Comparison of ENCODE assay signal across 6 fruit fly cellular contexts in genomic region chrX:3778135-3778951, dm6.
TF ChIP-seq lines count a peak whose summit lies in the region.

No protein-coding gene starts in this region.

- TF ChIP-seq CTCF in whole organism, embryonic (GFP tag; optimal IDR thresholded peaks at IDR 0.05; lab: Kevin White, UChicago): no peak

TF ChIP-seq in whole organism, 6 proteins besides CTCF, POLR2A, EP300 and RAD21:
- TF ChIP-seq usp (GFP tag; optimal IDR thresholded peaks at IDR 0.05; lab: Kevin White, UChicago) (no peak), Dll (optimal IDR thresholded peaks at IDR 0.05; lab: Kevin White, UChicago) (peak; percentile 24), EcR (GFP tag; optimal IDR thresholded peaks at IDR 0.05; lab: Kevin White, UChicago) (peak in 1 of 2 experiments; percentile 82)
TF ChIP-seq in whole organism: peak in this region for 2.

TF ChIP-seq in whole organism, adult, 20 proteins besides CTCF, POLR2A, EP300 and RAD21:
- TF ChIP-seq CG11617 (GFP tag; optimal IDR thresholded peaks at IDR 0.05; lab: Kevin White, UChicago): peak; percentile 14
- peak; percentile 48 for TF ChIP-seq CG7101 (tag; optimal IDR thresholded peaks at IDR 0.05; lab: Kevin White, UChicago)
- peak; percentile 81 for TF ChIP-seq cic (GFP tag; optimal IDR thresholded peaks at IDR 0.05; lab: Kevin White, UChicago)
- no peak for TF ChIP-seq CG7045 (GFP tag; optimal IDR thresholded peaks at IDR 0.05; lab: Kevin White, UChicago)
- TF ChIP-seq tj (GFP tag; optimal IDR thresholded peaks at IDR 0.05; lab: Kevin White, UChicago): peak; percentile 96
- TF ChIP-seq CG12768 (GFP tag; optimal IDR thresholded peaks at IDR 0.05; lab: Kevin White, UChicago): peak; percentile 52
- no peak for TF ChIP-seq Hr96 (GFP tag; optimal IDR thresholded peaks at IDR 0.05; lab: Kevin White, UChicago)
- TF ChIP-seq kay (GFP tag; lab: Kevin White, UChicago; ENCODE audit: borderline replicate concordance): peak; percentile 92
- TF ChIP-seq bab1 (GFP tag; optimal IDR thresholded peaks at IDR 0.05; lab: Kevin White, UChicago): peak; percentile 55
- no peak for TF ChIP-seq Crg-1 (GFP tag; optimal IDR thresholded peaks at IDR 0.05; lab: Kevin White, UChicago)
- TF ChIP-seq ovo (GFP tag; optimal IDR thresholded peaks at IDR 0.05; lab: Kevin White, UChicago): peak; percentile 26
- peak; percentile 76 for TF ChIP-seq Mnt (GFP tag; optimal IDR thresholded peaks at IDR 0.05; lab: Kevin White, UChicago)

TF ChIP-seq in whole organism, embryonic, 481 proteins besides CTCF, POLR2A, EP300 and RAD21 (continues in another document):
- TF ChIP-seq CG11093 (GFP tag; IDR thresholded peaks at IDR 0.05; lab: Robert Waterston, UW) (no peak), hbn (GFP tag; IDR thresholded peaks at IDR 0.05; lab: Robert Waterston, UW; ENCODE audit: partially characterized antibody) (no peak), yki (optimal IDR thresholded peaks at IDR 0.05; lab: Kevin White, UChicago) (no peak), oc (tag; optimal IDR thresholded peaks at IDR 0.05; lab: Kevin White, UChicago) (no peak), CG3995 (GFP tag; optimal IDR thresholded peaks at IDR 0.05; lab: Kevin White, UChicago) (no peak), CG11085 (GFP tag; IDR thresholded peaks at IDR 0.05; lab: Robert Waterston, UW) (no peak), Atf-2 (GFP tag; optimal IDR thresholded peaks at IDR 0.05; lab: Kevin White, UChicago) (no peak), Blimp-1 (GFP tag; optimal IDR thresholded peaks at IDR 0.05; lab: Kevin White, UChicago) (peak; percentile 97), Nf-YA (GFP tag; IDR thresholded peaks at IDR 0.05; lab: Robert Waterston, UW) (no peak), mirr (GFP tag; optimal IDR thresholded peaks at IDR 0.05; lab: Kevin White, UChicago) (peak; percentile 70), toy (GFP tag; IDR thresholded peaks at IDR 0.05; lab: Robert Waterston, UW) (no peak), dmrt11E (tag; optimal IDR thresholded peaks at IDR 0.05; lab: Kevin White, UChicago) (no peak), Rx (GFP tag; IDR thresholded peaks at IDR 0.05; lab: Robert Waterston, UW) (no peak), chn (GFP tag; optimal IDR thresholded peaks at IDR 0.05; lab: Kevin White, UChicago) (no peak), CG10462 (GFP tag; optimal IDR thresholded peaks at IDR 0.05; lab: Kevin White, UChicago) (no peak), D19A (tag; optimal IDR thresholded peaks at IDR 0.05; lab: Kevin White, UChicago) (no peak), corto (GFP tag; optimal IDR thresholded peaks at IDR 0.05; lab: Kevin White, UChicago) (peak; percentile 39), slou (GFP tag; optimal IDR thresholded peaks at IDR 0.05; lab: Kevin White, UChicago) (no peak), ro (GFP tag; IDR thresholded peaks at IDR 0.05; lab: Robert Waterston, UW) (no peak), CG3065 (GFP tag; optimal IDR thresholded peaks at IDR 0.05; lab: Kevin White, UChicago) (no peak), btn (GFP tag; optimal IDR thresholded peaks at IDR 0.05; lab: Kevin White, UChicago) (no peak)

TF ChIP-seq in whole organism, prepupa, 60 proteins besides CTCF, POLR2A, EP300 and RAD21 (continues in another document):
- TF ChIP-seq CG34406 (GFP tag; optimal IDR thresholded peaks at IDR 0.05; lab: Kevin White, UChicago) (peak; percentile 1), Eip93F (GFP tag; optimal IDR thresholded peaks at IDR 0.05; lab: Kevin White, UChicago) (peak; percentile 93), fd59A (GFP tag; optimal IDR thresholded peaks at IDR 0.05; lab: Kevin White, UChicago) (peak; percentile 39), Hr4 (GFP tag; optimal IDR thresholded peaks at IDR 0.05; lab: Kevin White, UChicago) (no peak), Eip78C (GFP tag; lab: Kevin White, UChicago) (peak; percentile 59), CG6792 (GFP tag; optimal IDR thresholded peaks at IDR 0.05; lab: Kevin White, UChicago) (peak; percentile 10), Hr38 (GFP tag; optimal IDR thresholded peaks at IDR 0.05; lab: Kevin White, UChicago) (no peak), acj6 (GFP tag; optimal IDR thresholded peaks at IDR 0.05; lab: Kevin White, UChicago) (no peak), CG6854 (GFP tag; optimal IDR thresholded peaks at IDR 0.05; lab: Kevin White, UChicago) (peak; percentile 78), CG9139 (GFP tag; optimal IDR thresholded peaks at IDR 0.05; lab: Kevin White, UChicago) (peak; percentile 95), CG15336 (GFP tag; IDR thresholded peaks at IDR 0.05; lab: Robert Waterston, UW) (peak; percentile 71), CG11902 (GFP tag; optimal IDR thresholded peaks at IDR 0.05; lab: Kevin White, UChicago) (no peak), Lpt (GFP tag; optimal IDR thresholded peaks at IDR 0.05; lab: Kevin White, UChicago) (peak; percentile 78), Sox102F (GFP tag; optimal IDR thresholded peaks at IDR 0.05; lab: Kevin White, UChicago) (no peak), CG8319 (GFP tag; optimal IDR thresholded peaks at IDR 0.05; lab: Kevin White, UChicago) (no peak), CG4318 (GFP tag; optimal IDR thresholded peaks at IDR 0.05; lab: Kevin White, UChicago) (no peak), dsx (GFP tag; optimal IDR thresholded peaks at IDR 0.05; lab: Kevin White, UChicago; ENCODE audit: poor library complexity, severe bottlenecking) (peak; percentile 77), CG8119 (GFP tag; IDR thresholded peaks at IDR 0.05; lab: Robert Waterston, UW) (peak; percentile 69), CG6808 (GFP tag; optimal IDR thresholded peaks at IDR 0.05; lab: Kevin White, UChicago) (peak; percentile 92), eg (GFP tag; IDR thresholded peaks at IDR 0.05; lab: Robert Waterston, UW) (peak; percentile 75; the same call in 2 of the 3 replicates)

TF ChIP-seq in whole organism, pupa, 21 proteins besides CTCF, POLR2A, EP300 and RAD21:
- TF ChIP-seq CG13204 (GFP tag; optimal IDR thresholded peaks at IDR 0.05; lab: Kevin White, UChicago) (peak; percentile 93), CG32121 (GFP tag; IDR thresholded peaks at IDR 0.05; lab: Robert Waterston, UW) (peak; percentile 66), Pif1A (GFP tag; optimal IDR thresholded peaks at IDR 0.05; lab: Kevin White, UChicago) (peak; percentile 57), CG8301 (tag; optimal IDR thresholded peaks at IDR 0.05; lab: Kevin White, UChicago) (peak; percentile 41), Snoo (tag; optimal IDR thresholded peaks at IDR 0.05; lab: Kevin White, UChicago) (peak; percentile 59), CG34367 (tag; optimal IDR thresholded peaks at IDR 0.05; lab: Kevin White, UChicago) (peak; percentile 85), CG12605 (GFP tag; IDR thresholded peaks at IDR 0.05; lab: Robert Waterston, UW) (peak; percentile 82), CG17806 (tag; optimal IDR thresholded peaks at IDR 0.05; lab: Kevin White, UChicago) (peak; percentile 58), CG4496 (GFP tag; IDR thresholded peaks at IDR 0.05; lab: Robert Waterston, UW) (peak; percentile 79), EcR (GFP tag; optimal IDR thresholded peaks at IDR 0.05; lab: Kevin White, UChicago) (peak; percentile 99), gl (tag; optimal IDR thresholded peaks at IDR 0.05; lab: Kevin White, UChicago) (peak; percentile 97), fd96Ca (GFP tag; IDR thresholded peaks at IDR 0.05; lab: Robert Waterston, UW) (peak; percentile 39; the same call in 1 of the 3 replicates), CG8159 (tag; optimal IDR thresholded peaks at IDR 0.05; lab: Kevin White, UChicago) (peak; percentile 73), CG9948 (tag; optimal IDR thresholded peaks at IDR 0.05; lab: Kevin White, UChicago) (peak; percentile 51), Ets98B (GFP tag; IDR thresholded peaks at IDR 0.05; lab: Robert Waterston, UW) (peak; percentile 78), CG15710 (tag; optimal IDR thresholded peaks at IDR 0.05; lab: Kevin White, UChicago) (peak; percentile 76), CG10348 (GFP tag; IDR thresholded peaks at IDR 0.05; lab: Robert Waterston, UW) (no peak), D1 (tag; optimal IDR thresholded peaks at IDR 0.05; lab: Kevin White, UChicago) (peak; percentile 3), rn (GFP tag; IDR thresholded peaks at IDR 0.05; lab: Robert Waterston, UW) (no peak), Pif1B (GFP tag; optimal IDR thresholded peaks at IDR 0.05; lab: Kevin White, UChicago) (peak; percentile 23), CG14655 (GFP tag; optimal IDR thresholded peaks at IDR 0.05; lab: Kevin White, UChicago) (peak; percentile 57)

TF ChIP-seq in whole organism, wandering third instar larva, 38 proteins besides CTCF, POLR2A, EP300 and RAD21 (continues in another document):
- TF ChIP-seq Dfd (GFP tag; optimal IDR thresholded peaks at IDR 0.05; lab: Kevin White, UChicago) (no peak), Mio (GFP tag; optimal IDR thresholded peaks at IDR 0.05; lab: Kevin White, UChicago) (no peak), lola (GFP tag; optimal IDR thresholded peaks at IDR 0.05; lab: Kevin White, UChicago) (no peak), Hr83 (GFP tag; optimal IDR thresholded peaks at IDR 0.05; lab: Kevin White, UChicago; ENCODE audit: poor library complexity, severe bottlenecking) (peak; percentile 42), tai (GFP tag; optimal IDR thresholded peaks at IDR 0.05; lab: Kevin White, UChicago) (no peak), Hnf4 (GFP tag; optimal IDR thresholded peaks at IDR 0.05; lab: Kevin White, UChicago) (peak; percentile 37), dsf (GFP tag; optimal IDR thresholded peaks at IDR 0.05; lab: Kevin White, UChicago; ENCODE audit: borderline replicate concordance) (no peak), pan (optimal IDR thresholded peaks at IDR 0.05; lab: Kevin White, UChicago) (no peak), HLH106 (tag; optimal IDR thresholded peaks at IDR 0.05; lab: Kevin White, UChicago) (no peak), Jra (GFP tag; optimal IDR thresholded peaks at IDR 0.05; lab: Kevin White, UChicago) (peak; percentile 7), CG32264 (GFP tag; optimal IDR thresholded peaks at IDR 0.05; lab: Kevin White, UChicago) (no peak), GATAd (GFP tag; optimal IDR thresholded peaks at IDR 0.05; lab: Kevin White, UChicago) (no peak), CG9705 (GFP tag; optimal IDR thresholded peaks at IDR 0.05; lab: Kevin White, UChicago) (no peak), Vsx2 (GFP tag; optimal IDR thresholded peaks at IDR 0.05; lab: Kevin White, UChicago; ENCODE audit: partially characterized antibody) (no peak), Hr78 (GFP tag; optimal IDR thresholded peaks at IDR 0.05; lab: Kevin White, UChicago) (no peak), CrebA (GFP tag; optimal IDR thresholded peaks at IDR 0.05; lab: Kevin White, UChicago; ENCODE audit: borderline replicate concordance) (peak; percentile 65), dl (GFP tag; optimal IDR thresholded peaks at IDR 0.05; lab: Kevin White, UChicago; ENCODE audit: insufficient read depth in 1 of 2, partially characterized antibody in 2 of 2) (peak in 1 of 2 experiments; percentile 29), jim (GFP tag; optimal IDR thresholded peaks at IDR 0.05; lab: Kevin White, UChicago) (peak; percentile 1), br (GFP tag; optimal IDR thresholded peaks at IDR 0.05; lab: Kevin White, UChicago) (no peak), OdsH (GFP tag; optimal IDR thresholded peaks at IDR 0.05; lab: Kevin White, UChicago) (peak; percentile 10), Rel (GFP tag; optimal IDR thresholded peaks at IDR 0.05; lab: Kevin White, UChicago) (peak; percentile 79), Rel (tag; optimal IDR thresholded peaks at IDR 0.05; lab: Kevin White, UChicago) (peak; percentile 76), N (GFP tag; optimal IDR thresholded peaks at IDR 0.05; lab: Kevin White, UChicago) (no peak), rgr (GFP tag; optimal IDR thresholded peaks at IDR 0.05; lab: Kevin White, UChicago) (no peak)
